Worm (Caenorhabditis elegans) whole organism, L1 larva: ENCODE data around the gene hrpf-2.
A peak's percentile ranks its signal among the peaks of the same experiment; 100 is the strongest.

ENCODE experiments used
- ama-1 ChIP-seq: fragments of 150-350 bp; optimal IDR thresholded peaks from 2 replicates; lab custom pipeline; 2014
- ceh-8 ChIP-seq: fragments of 200-800 bp; sonication (Bioruptor generic); optimal IDR thresholded peaks from 2 replicates; lab custom pipeline; 2018; ENCODE audit warnings: mild to moderate bottlenecking, missing genetic modification characterization, moderate library complexity, missing compliant biosample characterization
- dpl-1 ChIP-seq, 3 experiments: fragments of 150-350 bp in 2 of 3; sonication (generic microtip) in 1 of 3; optimal IDR thresholded peaks; 2 replicates each; lab custom pipeline; 2014 to 2017; ENCODE audit warnings: missing biosample characterization in 3 of 3, missing genetic modification characterization in 3 of 3, missing genetic modification reagents in 3 of 3
- efl-3 ChIP-seq: fragments of 200-800 bp; sonication (Bioruptor generic); optimal IDR thresholded peaks from 2 replicates; lab custom pipeline; 2018; ENCODE audit warnings: mild to moderate bottlenecking, missing genetic modification characterization, missing compliant biosample characterization
- egl-27 ChIP-seq, 2 experiments: fragments of 150-350 bp in 1 of 2; sonication (generic microtip); optimal IDR thresholded peaks; 3 replicates each; lab custom pipeline; 2017 to 2018; ENCODE audit warnings: missing biosample characterization in 2 of 2, missing genetic modification characterization in 2 of 2, missing genetic modification reagents in 2 of 2
- fos-1 ChIP-seq: fragments of 150-350 bp; optimal IDR thresholded peaks from 2 replicates; lab custom pipeline; 2014; ENCODE audit warnings: missing biosample characterization, missing genetic modification characterization
- isw-1 ChIP-seq: fragments of 200-800 bp; sonication (Bioruptor generic); IDR thresholded peaks from 2 replicates; pipeline ENCODE4 v1.3.6; 2022; ENCODE audit warnings: missing genetic modification characterization, missing compliant biosample characterization
- lin-39 ChIP-seq: fragments of 150-350 bp; optimal IDR thresholded peaks from 2 replicates; lab custom pipeline; 2014; ENCODE audit warnings: missing biosample characterization, missing genetic modification reagents, missing genetic modification characterization
- nhr-12 ChIP-seq: sonication (generic microtip); optimal IDR thresholded peaks from 2 replicates; lab custom pipeline; 2017; ENCODE audit warnings: missing biosample characterization, missing genetic modification characterization
- nhr-84 ChIP-seq: sonication (generic microtip); optimal IDR thresholded peaks from 2 replicates; lab custom pipeline; 2017; ENCODE audit warnings: missing biosample characterization, missing genetic modification characterization
- skn-1 ChIP-seq: fragments of 150-350 bp; optimal IDR thresholded peaks from 2 replicates; lab custom pipeline; 2014; ENCODE audit warnings: missing biosample characterization, missing genetic modification characterization
- unc-62 ChIP-seq: fragments of 150-350 bp; optimal IDR thresholded peaks from 2 replicates; lab custom pipeline; 2014; ENCODE audit warnings: missing biosample characterization, missing genetic modification reagents, missing genetic modification characterization
- unc-98 ChIP-seq: fragments of 200-800 bp; sonication (Bioruptor generic); IDR thresholded peaks from 2 replicates; pipeline ENCODE4 v1.3.6; 2022; ENCODE audit warnings: missing genetic modification characterization, missing compliant biosample characterization

DNA sequence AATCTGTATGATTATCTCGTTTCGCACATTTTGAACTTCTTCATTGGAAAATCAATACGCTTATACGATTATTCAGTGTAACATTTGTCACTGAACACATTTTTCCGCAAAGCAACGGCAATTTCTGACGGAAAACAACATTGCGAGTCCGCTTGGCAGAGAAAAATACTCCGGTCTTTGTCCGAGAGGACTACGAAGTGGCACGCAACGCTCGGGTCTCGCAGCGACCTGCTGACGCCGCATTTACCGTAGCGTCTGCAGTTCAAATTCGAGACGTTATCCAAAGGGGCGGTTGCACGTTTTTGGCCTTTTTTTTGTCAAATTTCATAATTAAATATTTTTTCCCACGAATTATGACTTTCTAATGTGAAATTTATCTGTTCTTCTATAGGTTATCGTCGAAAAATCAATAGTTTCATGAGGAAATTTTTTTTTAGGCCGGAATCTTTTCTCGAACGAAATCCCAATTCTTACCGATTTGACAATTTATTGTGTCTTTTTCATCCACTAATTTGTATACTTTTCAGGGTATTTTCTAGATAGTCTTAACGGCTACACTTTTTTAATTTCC is 52.6 kb downstream of the hrpf-2 start, which contains the start of gene sqd-1:
- TF ChIP-seq fos-1 (peak; percentile 73), unc-62 (no peak), lin-39 (tag; lab: Kevin White, UChicago) (peak; percentile 92), efl-3 (GFP tag; lab: Kevin White, UChicago) (peak; percentile 74), nhr-84 (tag; lab: Kevin White, UChicago) (no peak), nhr-12 (peak; percentile 46), ceh-8 (GFP tag; lab: Kevin White, UChicago) (peak; percentile 98), skn-1 (tag; lab: Kevin White, UChicago) (peak; percentile 95), egl-27 (tag; optimal IDR thresholded peaks at IDR 0.05; lab: Kevin White, UChicago) (peak in 1 of 2 experiments; percentile 52), unc-98 (peak; percentile 67; the same call in 1 of the 2 replicates), isw-1 (GFP tag; lab: Robert Waterston, UW) (peak; percentile 98), ama-1 (lab: Kevin White, UChicago) (peak; percentile 85), dpl-1 (GFP tag; optimal IDR thresholded peaks at IDR 0.05; lab: Kevin White, UChicago) (peak; percentile 86 to 88 (median 88))
